4 worm cellular contexts compared by ENCODE assay signal in genomic region chrX:13350123-13350798, ce11.
TF ChIP-seq lines count a peak whose summit lies in the region.

No protein-coding gene starts in this region.

TF ChIP-seq in whole organism, L2 larva, 48 proteins besides CTCF, POLR2A, EP300 and RAD21:
- TF ChIP-seq sma-9 (GFP tag; optimal IDR thresholded peaks at IDR 0.05; lab: Kevin White, UChicago), result no peak
- TF ChIP-seq sma-9 (tag; optimal IDR thresholded peaks at IDR 0.05; lab: Kevin White, UChicago), result no peak
- 0 out of 2 replicates have a peak, but pooled peaks have one; percentile 64 for TF ChIP-seq ztf-1 (GFP tag; conservative IDR thresholded peaks at IDR 0.05; lab: Robert Waterston, UW)
- TF ChIP-seq nhr-6 (tag; optimal IDR thresholded peaks at IDR 0.05; lab: Kevin White, UChicago), result no peak
- no peak for TF ChIP-seq peb-1 (tag; optimal IDR thresholded peaks at IDR 0.05; lab: Kevin White, UChicago)
- TF ChIP-seq ceh-82 (tag; optimal IDR thresholded peaks at IDR 0.05; lab: Kevin White, UChicago), result no peak
- TF ChIP-seq nhr-129 (tag; optimal IDR thresholded peaks at IDR 0.05; lab: Kevin White, UChicago), result peak; percentile 4
- no peak for TF ChIP-seq snpc-4 (tag; optimal IDR thresholded peaks at IDR 0.05; lab: Kevin White, UChicago)

TF ChIP-seq in whole organism, L3 larva, 47 proteins besides CTCF, POLR2A, EP300 and RAD21:
- TF ChIP-seq ama-1 (optimal IDR thresholded peaks at IDR 0.05; lab: Kevin White, UChicago), result peak; percentile 78
- peak; percentile 71 for TF ChIP-seq nhr-43 (tag; optimal IDR thresholded peaks at IDR 0.05; lab: Kevin White, UChicago; ENCODE audit: poor library complexity, severe bottlenecking)
- TF ChIP-seq ZK546.5 (tag; optimal IDR thresholded peaks at IDR 0.05; lab: Kevin White, UChicago), result no peak
- TF ChIP-seq lin-39 (tag; optimal IDR thresholded peaks at IDR 0.05; lab: Kevin White, UChicago), result peak; percentile 19
- TF ChIP-seq unc-39 (tag; optimal IDR thresholded peaks at IDR 0.05; lab: Kevin White, UChicago), result no peak

TF ChIP-seq in whole organism, L4 larva, 104 proteins besides CTCF, POLR2A, EP300 and RAD21 (continues in another document):
- TF ChIP-seq nhr-11 (tag; optimal IDR thresholded peaks at IDR 0.05; lab: Kevin White, UChicago) (no peak), nhr-25 (tag; optimal IDR thresholded peaks at IDR 0.05; lab: Kevin White, UChicago; ENCODE audit: borderline replicate concordance, insufficient read depth) (no peak), daf-8 (GFP tag; IDR thresholded peaks at IDR 0.05; lab: Robert Waterston, UW) (no peak), R02D3.7 (tag; optimal IDR thresholded peaks at IDR 0.05; lab: Kevin White, UChicago) (no peak), tra-1 (GFP tag; IDR thresholded peaks at IDR 0.05; lab: Robert Waterston, UW) (0 out of 2 replicates have a peak, but pooled peaks have one; percentile 5), dmd-8 (GFP tag; IDR thresholded peaks at IDR 0.05; lab: Robert Waterston, UW) (no peak), D1046.2 (GFP tag; IDR thresholded peaks at IDR 0.05; lab: Robert Waterston, UW) (no peak), ces-1 (GFP tag; optimal IDR thresholded peaks at IDR 0.05; lab: Kevin White, UChicago) (no peak), cey-2 (tag; optimal IDR thresholded peaks at IDR 0.05; lab: Kevin White, UChicago; ENCODE audit: borderline replicate concordance, insufficient read depth) (no peak), F10B5.3 (tag; optimal IDR thresholded peaks at IDR 0.05; lab: Kevin White, UChicago) (no peak), fos-1 (tag; optimal IDR thresholded peaks at IDR 0.05; lab: Kevin White, UChicago) (no peak), aha-1 (tag; lab: Kevin White, UChicago) (peak; percentile 7), T26A8.4 (GFP tag; IDR thresholded peaks at IDR 0.05; lab: Robert Waterston, UW) (peak; percentile 54), dve-1 (tag; optimal IDR thresholded peaks at IDR 0.05; lab: Kevin White, UChicago; ENCODE audit: insufficient read depth) (no peak), php-3 (GFP tag; IDR thresholded peaks at IDR 0.05; lab: Robert Waterston, UW) (no peak), unc-62 (GFP tag; optimal IDR thresholded peaks at IDR 0.05 in 1 of 2; lab: Kevin White, UChicago) (peak in 1 of 2 experiments; percentile 53), unc-62 (tag; optimal IDR thresholded peaks at IDR 0.05; lab: Kevin White, UChicago) (no peak), spr-1 (tag; optimal IDR thresholded peaks at IDR 0.05; lab: Kevin White, UChicago) (no peak), gei-8 (GFP tag; optimal IDR thresholded peaks at IDR 0.05; lab: Kevin White, UChicago) (no peak), hmg-1.1 (GFP tag; IDR thresholded peaks at IDR 0.05; lab: Robert Waterston, UW) (no peak), pqm-1 (tag; optimal IDR thresholded peaks at IDR 0.05; lab: Kevin White, UChicago) (no peak), snpc-1.2 (GFP tag; IDR thresholded peaks at IDR 0.05; lab: Robert Waterston, UW) (peak; percentile 9; the same call in 1 of the 2 replicates), set-16 (GFP tag; IDR thresholded peaks at IDR 0.05; lab: Robert Waterston, UW) (no peak), mdt-29 (GFP tag; IDR thresholded peaks at IDR 0.05; lab: Robert Waterston, UW) (no peak), mes-2 (tag; optimal IDR thresholded peaks at IDR 0.05; lab: Kevin White, UChicago; ENCODE audit: poor library complexity, severe bottlenecking) (no peak), F44E2.7 (GFP tag; IDR thresholded peaks at IDR 0.05; lab: Robert Waterston, UW) (no peak), ama-1 (optimal IDR thresholded peaks at IDR 0.05; lab: Kevin White, UChicago) (no peak), ceh-28 (tag; optimal IDR thresholded peaks at IDR 0.05; lab: Kevin White, UChicago) (no peak), unc-130 (GFP tag; optimal IDR thresholded peaks at IDR 0.05; lab: Kevin White, UChicago) (no peak), nhr-28 (tag; optimal IDR thresholded peaks at IDR 0.05; lab: Kevin White, UChicago) (no peak), attf-4 (tag; optimal IDR thresholded peaks at IDR 0.05; lab: Kevin White, UChicago) (no peak), mxl-3 (GFP tag; optimal IDR thresholded peaks at IDR 0.05; lab: Kevin White, UChicago) (peak; percentile 16), saeg-2 (GFP tag; IDR thresholded peaks at IDR 0.05; lab: Robert Waterston, UW) (no peak), skn-1 (tag; optimal IDR thresholded peaks at IDR 0.05; lab: Kevin White, UChicago) (no peak), mxl-2 (GFP tag; conservative IDR thresholded peaks at IDR 0.05; lab: Robert Waterston, UW) (no peak), ceh-32 (tag; optimal IDR thresholded peaks at IDR 0.05; lab: Kevin White, UChicago; ENCODE audit: poor library complexity) (no peak), ztf-11 (tag; optimal IDR thresholded peaks at IDR 0.05; lab: Kevin White, UChicago) (no peak), ctbp-1 (GFP tag; IDR thresholded peaks at IDR 0.05; lab: Robert Waterston, UW) (peak; percentile 21; the same call in 1 of the 2 replicates), lin-13 (GFP tag; optimal IDR thresholded peaks at IDR 0.05; lab: Kevin White, UChicago) (no peak), lin-29 (GFP tag; IDR thresholded peaks at IDR 0.05; lab: Robert Waterston, UW) (no peak)

TF ChIP-seq in whole organism, young adult, 124 proteins besides CTCF, POLR2A, EP300 and RAD21:
- TF ChIP-seq Y56A3A.18 (GFP tag; IDR thresholded peaks at IDR 0.05; lab: Robert Waterston, UW) (peak; percentile 71; the same call in 1 of the 2 replicates), ZK185.1 (tag; optimal IDR thresholded peaks at IDR 0.05; lab: Kevin White, UChicago; ENCODE audit: poor library complexity, severe bottlenecking) (no peak), Y53G8AR.9 (GFP tag; conservative IDR thresholded peaks at IDR 0.05; lab: Robert Waterston, UW) (peak; percentile 22), repo-1 (tag; optimal IDR thresholded peaks at IDR 0.05; lab: Kevin White, UChicago) (peak; percentile 73), Y67H2A.10 (GFP tag; conservative IDR thresholded peaks at IDR 0.05; lab: Robert Waterston, UW) (no peak), fkh-3 (tag; optimal IDR thresholded peaks at IDR 0.05; lab: Kevin White, UChicago) (peak; percentile 16), lin-35 (GFP tag; optimal IDR thresholded peaks at IDR 0.05; lab: Kevin White, UChicago) (peak in 1 of 3 experiments; percentile 57), ceh-91 (GFP tag; IDR thresholded peaks at IDR 0.05; lab: Robert Waterston, UW) (no peak), ama-1 (optimal IDR thresholded peaks at IDR 0.05; lab: Kevin White, UChicago) (peak; percentile 84), ama-1 (GFP tag; optimal IDR thresholded peaks at IDR 0.05; lab: Kevin White, UChicago) (no peak)
